Fruit fly (Drosophila melanogaster) whole organism, embryonic: ENCODE data around the gene CG3529.
A peak's percentile ranks its signal among the peaks of the same experiment; 100 is the strongest.

Experiments
- Asciz ChIP-seq: fragments of 200-800 bp; sonication (Bioruptor generic); optimal IDR thresholded peaks from 2 replicates; lab custom pipeline; 2017; ENCODE audit warnings: missing biosample characterization, mild to moderate bottlenecking, missing genetic modification characterization, missing genetic modification reagents
- Bdp1 ChIP-seq: fragments of 200-800 bp; sonication (Bioruptor generic); optimal IDR thresholded peaks from 3 replicates; lab custom pipeline; 2016; ENCODE audit warnings: missing biosample characterization, missing genetic modification characterization
- CG11398 ChIP-seq: fragments of 200-800 bp; sonication (Bioruptor generic); optimal IDR thresholded peaks from 2 replicates; lab custom pipeline; 2016; ENCODE audit warnings: missing biosample characterization, missing genetic modification characterization
- CG15479 ChIP-seq: fragments of 200-800 bp; sonication (Bioruptor generic); optimal IDR thresholded peaks from 3 replicates; lab custom pipeline; 2019; ENCODE audit warnings: missing biosample characterization, mild to moderate bottlenecking, missing genetic modification characterization, moderate library complexity
- CG1647 ChIP-seq: fragments of 200-800 bp; sonication (Bioruptor generic); optimal IDR thresholded peaks from 3 replicates; lab custom pipeline; 2016; ENCODE audit warnings: missing biosample characterization, missing genetic modification characterization
- CG17359 ChIP-seq: fragments of 200-800 bp; sonication (Bioruptor generic); optimal IDR thresholded peaks from 3 replicates; lab custom pipeline; 2018; ENCODE audit warnings: missing biosample characterization, mild to moderate bottlenecking, missing genetic modification characterization, moderate library complexity
- CG18262 ChIP-seq: fragments of 200-800 bp; optimal IDR thresholded peaks from 3 replicates; lab custom pipeline; 2019; ENCODE audit warnings: missing biosample characterization, mild to moderate bottlenecking, missing genetic modification characterization, moderate library complexity
- CG18619 ChIP-seq: fragments of 200-800 bp; sonication (Bioruptor generic); optimal IDR thresholded peaks from 3 replicates; lab custom pipeline; 2017; ENCODE audit warnings: missing biosample characterization, mild to moderate bottlenecking, missing genetic modification characterization
- CG4282 ChIP-seq: fragments of 200-800 bp; sonication (Bioruptor generic); optimal IDR thresholded peaks from 2 replicates; lab custom pipeline; 2016; ENCODE audit warnings: missing biosample characterization, missing genetic modification characterization
- CG4854 ChIP-seq: fragments of 200-800 bp; sonication (Bioruptor generic); optimal IDR thresholded peaks from 2 replicates; lab custom pipeline; 2016; ENCODE audit warnings: missing biosample characterization, missing genetic modification characterization, inconsistent platforms
- CG7372 ChIP-seq: fragments of 200-800 bp; sonication (Bioruptor generic); IDR thresholded peaks from 2 replicates; pipeline ENCODE4 v1.3.6; 2022; ENCODE audit warnings: missing biosample characterization, missing genetic modification characterization
- CG8478 ChIP-seq: fragments of >200 bp; optimal IDR thresholded peaks from 2 replicates; lab custom pipeline; 2018
- CG8924 ChIP-seq: fragments of 200-800 bp; optimal IDR thresholded peaks from 3 replicates; lab custom pipeline; 2019; ENCODE audit warnings: missing biosample characterization, mild to moderate bottlenecking, missing genetic modification characterization, moderate library complexity
- CG9797 ChIP-seq: fragments of 200-800 bp; sonication (Bioruptor generic); optimal IDR thresholded peaks from 3 replicates; lab custom pipeline; 2018; ENCODE audit warnings: missing biosample characterization, mild to moderate bottlenecking, missing genetic modification characterization
- Dll ChIP-seq: fragments of 200-800 bp; sonication (Bioruptor generic); IDR thresholded peaks from 4 replicates; pipeline ENCODE4 v1.3.6; 2022; ENCODE audit warnings: missing biosample characterization, missing genetic modification characterization; ENCODE audit not compliant: partially characterized antibody
- Drgx ChIP-seq: fragments of 200-800 bp; sonication (Bioruptor generic); IDR thresholded peaks from 2 replicates; pipeline ENCODE4 v1.3.6; 2022; ENCODE audit warnings: missing biosample characterization, missing genetic modification characterization
- Hmx ChIP-seq: fragments of 200-800 bp; sonication (Bioruptor generic); optimal IDR thresholded peaks from 2 replicates; lab custom pipeline; 2016; ENCODE audit warnings: missing biosample characterization, missing genetic modification characterization
- MTF-1 ChIP-seq: fragments of 200-800 bp; sonication (Bioruptor generic); optimal IDR thresholded peaks from 2 replicates; lab custom pipeline; 2018; ENCODE audit warnings: missing biosample characterization, mild to moderate bottlenecking, missing genetic modification characterization, borderline replicate concordance
- Mad ChIP-seq: fragments of 200-800 bp; sonication (Bioruptor generic); optimal IDR thresholded peaks from 2 replicates; lab custom pipeline; 2016; ENCODE audit warnings: missing biosample characterization, missing genetic modification characterization
- NC2α ChIP-seq: fragments of 200-800 bp; sonication (Bioruptor generic); optimal IDR thresholded peaks from 2 replicates; lab custom pipeline; 2016; ENCODE audit warnings: missing biosample characterization, missing genetic modification characterization
- NK7.1 ChIP-seq: fragments of 200-800 bp; sonication (Bioruptor generic); optimal IDR thresholded peaks from 3 replicates; lab custom pipeline; 2016; ENCODE audit warnings: missing biosample characterization, missing genetic modification characterization
- Oli ChIP-seq: fragments of 200-800 bp; sonication (Bioruptor generic); optimal IDR thresholded peaks from 2 replicates; lab custom pipeline; 2018; ENCODE audit warnings: missing biosample characterization, mild to moderate bottlenecking, missing genetic modification characterization, moderate library complexity
- Pdp1 ChIP-seq, 2 experiments: fragments of 200-800 bp; sonication (Bioruptor generic); optimal IDR thresholded peaks; 3 replicates each; lab custom pipeline; 2016; ENCODE audit warnings: missing biosample characterization in 2 of 2, missing genetic modification characterization in 2 of 2, mild to moderate bottlenecking in 1 of 2, moderate library complexity in 1 of 2
- Stat92E ChIP-seq, 3 experiments: fragments of >200 bp in 2 of 3; fragments of 200-800 bp in 1 of 3; sonication (Bioruptor generic) in 1 of 3; optimal IDR thresholded peaks; 2 replicates each; lab custom pipeline; 2017 to 2019; ENCODE audit warnings: missing biosample characterization in 3 of 3, missing genetic modification characterization in 3 of 3, mild to moderate bottlenecking in 1 of 3, moderate library complexity in 1 of 3
- TFAM ChIP-seq: fragments of 200-800 bp; sonication (Bioruptor generic); optimal IDR thresholded peaks from 2 replicates; lab custom pipeline; 2017; ENCODE audit warnings: missing biosample characterization, missing genetic modification characterization, inconsistent platforms
- Trl ChIP-seq, 3 experiments: fragments of >200 bp in 2 of 3; fragments of 200-800 bp in 1 of 3; sonication (Bioruptor generic) in 1 of 3; optimal IDR thresholded peaks; 2 replicates in 1 of 3; 3 replicates in 2 of 3; lab custom pipeline; 2016 to 2017; ENCODE audit warnings: missing biosample characterization in 1 of 3, missing genetic modification characterization in 1 of 3
- al ChIP-seq: fragments of 200-800 bp; sonication (Bioruptor generic); IDR thresholded peaks from 2 replicates; pipeline ENCODE4 v1.3.6; 2022; ENCODE audit warnings: missing biosample characterization, missing genetic modification characterization
- ase ChIP-seq: fragments of 200-800 bp; sonication (Bioruptor generic); IDR thresholded peaks from 3 replicates; pipeline ENCODE4 v1.3.6; 2022; ENCODE audit warnings: missing biosample characterization, missing genetic modification characterization
- bbx ChIP-seq: fragments of 200-800 bp; sonication (Bioruptor generic); IDR thresholded peaks from 2 replicates; pipeline ENCODE4 v1.3.6; 2022; ENCODE audit warnings: missing biosample characterization, missing genetic modification characterization; ENCODE audit not compliant: partially characterized antibody
- bigmax ChIP-seq: fragments of 200-800 bp; sonication (Bioruptor generic); optimal IDR thresholded peaks from 2 replicates; lab custom pipeline; 2018; ENCODE audit warnings: missing biosample characterization, mild to moderate bottlenecking, missing genetic modification characterization
- dpn ChIP-seq, 2 experiments: fragments of 200-800 bp; sonication (Bioruptor generic); optimal IDR thresholded peaks; 3 replicates each; lab custom pipeline; 2016; ENCODE audit warnings: missing biosample characterization in 2 of 2, missing genetic modification characterization in 2 of 2
- gce ChIP-seq: fragments of 200-800 bp; sonication (Bioruptor generic); IDR thresholded peaks from 3 replicates; pipeline ENCODE4 v1.3.6; 2022; ENCODE audit warnings: missing biosample characterization, missing genetic modification characterization
- kay ChIP-seq: fragments of 200-800 bp; sonication (Bioruptor generic); optimal IDR thresholded peaks from 2 replicates; lab custom pipeline; 2016; ENCODE audit warnings: missing biosample characterization, missing genetic modification characterization
- knrl ChIP-seq: fragments of 200-800 bp; sonication (Bioruptor generic); IDR thresholded peaks from 3 replicates; pipeline ENCODE4 v1.3.6; 2022; ENCODE audit warnings: missing biosample characterization, missing genetic modification characterization; ENCODE audit not compliant: partially characterized antibody
- lbe ChIP-seq: fragments of 200-800 bp; sonication (Bioruptor generic); optimal IDR thresholded peaks from 2 replicates; lab custom pipeline; 2016; ENCODE audit warnings: missing biosample characterization, mild to moderate bottlenecking, missing genetic modification characterization
- onecut ChIP-seq: fragments of 200-800 bp; sonication (Bioruptor generic); IDR thresholded peaks from 2 replicates; pipeline ENCODE4 v1.3.6; 2022; ENCODE audit warnings: missing biosample characterization, missing genetic modification characterization
- p53 ChIP-seq: fragments of 200-800 bp; sonication (Bioruptor generic); optimal IDR thresholded peaks from 2 replicates; lab custom pipeline; 2016; ENCODE audit warnings: missing biosample characterization, missing genetic modification characterization
- peb ChIP-seq: fragments of 200-800 bp; sonication (Bioruptor generic); IDR thresholded peaks from 2 replicates; pipeline ENCODE4 v1.3.6; 2022; ENCODE audit warnings: missing biosample characterization, missing genetic modification characterization
- pho ChIP-seq: fragments of 200-800 bp; sonication (Bioruptor generic); optimal IDR thresholded peaks from 2 replicates; lab custom pipeline; 2016; ENCODE audit warnings: missing biosample characterization, missing genetic modification characterization
- row ChIP-seq: fragments of 200-800 bp; sonication (Bioruptor generic); IDR thresholded peaks from 3 replicates; pipeline ENCODE4 v1.3.6; 2022; ENCODE audit warnings: missing biosample characterization, missing genetic modification characterization
- sc ChIP-seq, 3 experiments: fragments of >200 bp in 2 of 3; fragments of 200-800 bp in 1 of 3; sonication (Bioruptor generic) in 1 of 3; optimal IDR thresholded peaks; 2 replicates in 2 of 3; 3 replicates in 1 of 3; lab custom pipeline; 2017; ENCODE audit warnings: mild to moderate bottlenecking in 1 of 3, missing biosample characterization in 1 of 3, missing genetic modification characterization in 1 of 3, missing genetic modification reagents in 1 of 3
- sd ChIP-seq: fragments of 200-800 bp; sonication (Bioruptor generic); optimal IDR thresholded peaks from 3 replicates; lab custom pipeline; 2018; ENCODE audit warnings: missing biosample characterization, mild to moderate bottlenecking, missing genetic modification characterization, moderate library complexity
- shn ChIP-seq: fragments of 200-800 bp; sonication (Bioruptor generic); optimal IDR thresholded peaks from 3 replicates; lab custom pipeline; 2016; ENCODE audit warnings: missing biosample characterization, missing genetic modification characterization
- so ChIP-seq: fragments of 200-800 bp; sonication (Bioruptor generic); IDR thresholded peaks from 3 replicates; pipeline ENCODE4 v1.3.6; 2022; ENCODE audit warnings: missing biosample characterization, missing genetic modification characterization
- tll ChIP-seq, 2 experiments: fragments of 200-800 bp in 1 of 2; fragments of >200 bp in 1 of 2; sonication (Bioruptor generic) in 1 of 2; optimal IDR thresholded peaks; 2 replicates each; lab custom pipeline; 2017 to 2019; ENCODE audit warnings: missing biosample characterization in 2 of 2, missing genetic modification characterization in 2 of 2, mild to moderate bottlenecking in 1 of 2, moderate library complexity in 1 of 2
- twi ChIP-seq: fragments of 200-800 bp; optimal IDR thresholded peaks from 2 replicates; lab custom pipeline; 2019; ENCODE audit warnings: missing biosample characterization, mild to moderate bottlenecking, missing genetic modification characterization, moderate library complexity
- unpg ChIP-seq: fragments of 200-800 bp; sonication (Bioruptor generic); optimal IDR thresholded peaks from 3 replicates; lab custom pipeline; 2018; ENCODE audit warnings: missing biosample characterization, mild to moderate bottlenecking, missing genetic modification characterization, moderate library complexity
- vnd ChIP-seq: fragments of 200-800 bp; sonication (Bioruptor generic); IDR thresholded peaks from 3 replicates; pipeline ENCODE4 v1.3.6; 2022; ENCODE audit warnings: missing biosample characterization, missing genetic modification characterization; ENCODE audit not compliant: partially characterized antibody

CG3529 gene

dm6 chr3L:9457619-9458092, 11.0 kb downstream of the CG3529 start, which contains the start of gene CG3437 (continued):
- TF ChIP-seq CG15479 (GFP tag; lab: Kevin White, UChicago): peak; percentile 59
- peak; percentile 100 for TF ChIP-seq Drgx (GFP tag; lab: Robert Waterston, UW)
- peak; percentile 96 for TF ChIP-seq CG18262
- TF ChIP-seq sc (optimal IDR thresholded peaks at IDR 0.05; lab: Kevin White, UChicago): no peak
- TF ChIP-seq sc (GFP tag; optimal IDR thresholded peaks at IDR 0.05; lab: Kevin White, UChicago): peak; percentile 96
- peak in 1 of 2 experiments; percentile 84 for TF ChIP-seq tll (GFP tag; optimal IDR thresholded peaks at IDR 0.05; lab: Kevin White, UChicago)
- 0 out of 3 replicates have a peak, but pooled peaks have one; percentile 29 for TF ChIP-seq vnd (GFP tag; lab: Robert Waterston, UW)
- TF ChIP-seq kay: peak; percentile 88
- peak; percentile 99 for TF ChIP-seq Oli
- no peak for TF ChIP-seq Trl (optimal IDR thresholded peaks at IDR 0.05; lab: Kevin White, UChicago)
- peak; percentile 99 for TF ChIP-seq Trl (GFP tag; optimal IDR thresholded peaks at IDR 0.05; lab: Kevin White, UChicago)
- peak; percentile 98 for TF ChIP-seq onecut
- TF ChIP-seq Stat92E (GFP tag; optimal IDR thresholded peaks at IDR 0.05; lab: Kevin White, UChicago): peak in 1 of 3 experiments; percentile 91
- TF ChIP-seq CG4282 (GFP tag; lab: Kevin White, UChicago): peak; percentile 97
- TF ChIP-seq NK7.1 (GFP tag; lab: Kevin White, UChicago): peak; percentile 98
- peak; percentile 99 for TF ChIP-seq gce
- peak; percentile 99 for TF ChIP-seq dpn (GFP tag; optimal IDR thresholded peaks at IDR 0.05; lab: Kevin White, UChicago)
- peak; percentile 99 for TF ChIP-seq unpg (GFP tag; lab: Kevin White, UChicago)
- TF ChIP-seq Asciz (GFP tag; lab: Kevin White, UChicago): peak; percentile 98
- peak; percentile 98 for TF ChIP-seq peb (GFP tag; lab: Robert Waterston, UW)
- peak; percentile 97 for TF ChIP-seq MTF-1 (GFP tag; lab: Kevin White, UChicago)
- peak; percentile 98 for TF ChIP-seq shn (GFP tag; lab: Kevin White, UChicago)
- peak; percentile 98 for TF ChIP-seq CG1647 (GFP tag; lab: Kevin White, UChicago)
- TF ChIP-seq CG18619 (GFP tag; lab: Kevin White, UChicago): peak; percentile 98
- peak; percentile 99 for TF ChIP-seq CG17359 (tag; lab: Kevin White, UChicago)
- TF ChIP-seq CG8924 (tag; lab: Kevin White, UChicago): peak; percentile 96
- peak; percentile 93 for TF ChIP-seq twi (tag; lab: Kevin White, UChicago)
- TF ChIP-seq Hmx: peak; percentile 96
- no peak for TF ChIP-seq CG8478 (lab: Kevin White, UChicago)
- TF ChIP-seq bigmax (GFP tag; lab: Kevin White, UChicago): peak; percentile 77
- TF ChIP-seq al: peak; percentile 99
- peak; percentile 100 for TF ChIP-seq row (GFP tag; lab: Robert Waterston, UW)
- TF ChIP-seq Dll (GFP tag; lab: Robert Waterston, UW): peak; percentile 61; the same call in 3 of the 4 replicates
- TF ChIP-seq p53 (GFP tag; lab: Kevin White, UChicago): peak; percentile 95
- 0 out of 2 replicates have a peak, but pooled peaks have one; percentile 44 for TF ChIP-seq bbx (GFP tag; lab: Robert Waterston, UW)
- TF ChIP-seq CG9797 (GFP tag; lab: Kevin White, UChicago): peak; percentile 74
- peak; percentile 96 for TF ChIP-seq sd
- TF ChIP-seq ase: peak; percentile 99
- peak; percentile 94 for TF ChIP-seq Bdp1 (GFP tag; lab: Kevin White, UChicago)
- peak; percentile 97 for TF ChIP-seq NC2α (GFP tag; lab: Kevin White, UChicago)
- TF ChIP-seq knrl (GFP tag; lab: Robert Waterston, UW): peak; percentile 40; the same call in 1 of the 3 replicates
- TF ChIP-seq CG11398: peak; percentile 97
- TF ChIP-seq Pdp1 (GFP tag; optimal IDR thresholded peaks at IDR 0.05; lab: Kevin White, UChicago): peak; percentile 97 to 99
- TF ChIP-seq so (GFP tag; lab: Robert Waterston, UW): peak; percentile 99
- peak; percentile 97 for TF ChIP-seq lbe
- TF ChIP-seq pho (GFP tag; lab: Kevin White, UChicago): peak; percentile 98
- TF ChIP-seq CG7372 (GFP tag; lab: Robert Waterston, UW): peak; percentile 99
- TF ChIP-seq CG4854 (GFP tag; lab: Kevin White, UChicago): peak; percentile 98
- TF ChIP-seq Mad (GFP tag; lab: Kevin White, UChicago): peak; percentile 98
- TF ChIP-seq TFAM (GFP tag; lab: Kevin White, UChicago): peak; percentile 94
